Worm (Caenorhabditis elegans) whole organism, L3 larva: Measurements from ENCODE around the gene str-112.
A peak's percentile ranks its signal among the peaks of the same experiment; 100 is the strongest.

ENCODE experiments used
- ama-1 ChIP-seq: fragments of 150-350 bp; optimal IDR thresholded peaks from 2 replicates; lab custom pipeline; 2018
- ceh-16 ChIP-seq: sonication (generic microtip); optimal IDR thresholded peaks from 2 replicates; lab custom pipeline; 2017; ENCODE audit warnings: missing biosample characterization, missing genetic modification characterization
- ceh-28 ChIP-seq: fragments of 150-350 bp; optimal IDR thresholded peaks from 2 replicates; lab custom pipeline; 2014; ENCODE audit warnings: missing biosample characterization, missing genetic modification reagents, missing genetic modification characterization
- egl-5 ChIP-seq: fragments of 150-350 bp; optimal IDR thresholded peaks from 2 replicates; lab custom pipeline; 2017; ENCODE audit warnings: missing biosample characterization, missing genetic modification reagents, missing genetic modification characterization, inconsistent platforms
- elt-2 ChIP-seq: sonication (generic microtip); optimal IDR thresholded peaks from 2 replicates; lab custom pipeline; 2016; ENCODE audit warnings: missing genetic modification reagents, mild to moderate bottlenecking, missing genetic modification characterization, missing compliant biosample characterization
- fkh-10 ChIP-seq: sonication (generic microtip); optimal IDR thresholded peaks from 2 replicates; lab custom pipeline; 2017; ENCODE audit warnings: missing biosample characterization, missing genetic modification reagents, missing genetic modification characterization
- fkh-2 ChIP-seq: fragments of 150-350 bp; optimal IDR thresholded peaks from 2 replicates; lab custom pipeline; 2014; ENCODE audit warnings: missing biosample characterization, missing genetic modification reagents, missing genetic modification characterization
- hmg-11 ChIP-seq: sonication (generic microtip); optimal IDR thresholded peaks from 2 replicates; lab custom pipeline; 2016; ENCODE audit warnings: missing genetic modification characterization, missing compliant biosample characterization
- lin-15B ChIP-seq: fragments of 150-350 bp; optimal IDR thresholded peaks from 2 replicates; lab custom pipeline; 2014; ENCODE audit warnings: missing biosample characterization, missing genetic modification characterization
- mdl-1 ChIP-seq: fragments of 150-350 bp; optimal IDR thresholded peaks from 2 replicates; lab custom pipeline; 2014; ENCODE audit warnings: missing biosample characterization, missing genetic modification characterization
- mml-1 ChIP-seq: fragments of 150-350 bp; sonication (generic microtip); optimal IDR thresholded peaks from 3 replicates; lab custom pipeline; 2014; ENCODE audit warnings: missing biosample characterization, missing genetic modification characterization
- nhr-23 ChIP-seq: fragments of 150-350 bp; optimal IDR thresholded peaks from 2 replicates; lab custom pipeline; 2014; ENCODE audit warnings: missing biosample characterization, missing genetic modification reagents, missing genetic modification characterization
- nhr-25 ChIP-seq: sonication (generic microtip); optimal IDR thresholded peaks from 2 replicates; lab custom pipeline; 2017; ENCODE audit warnings: missing biosample characterization, missing genetic modification characterization
- nhr-28 ChIP-seq: fragments of 150-350 bp; optimal IDR thresholded peaks from 2 replicates; lab custom pipeline; 2014; ENCODE audit warnings: missing biosample characterization, missing genetic modification characterization
- nhr-43 ChIP-seq: sonication (generic microtip); optimal IDR thresholded peaks from 2 replicates; lab custom pipeline; 2016; ENCODE audit warnings: mild to moderate bottlenecking, missing genetic modification characterization, missing compliant biosample characterization; ENCODE audit not compliant: poor library complexity, severe bottlenecking
- nhr-67 ChIP-seq: fragments of 150-350 bp; optimal IDR thresholded peaks from 2 replicates; lab custom pipeline; 2014; ENCODE audit warnings: missing biosample characterization, missing genetic modification characterization
- nhr-77 ChIP-seq: fragments of 150-350 bp; optimal IDR thresholded peaks from 2 replicates; lab custom pipeline; 2014; ENCODE audit warnings: missing biosample characterization, missing genetic modification characterization
- pha-4 ChIP-seq: fragments of 150-350 bp; optimal IDR thresholded peaks from 2 replicates; lab custom pipeline; 2014; ENCODE audit warnings: missing biosample characterization, missing genetic modification reagents, missing genetic modification characterization
- pqm-1 ChIP-seq: fragments of 150-350 bp; optimal IDR thresholded peaks from 2 replicates; lab custom pipeline; 2017; ENCODE audit warnings: missing biosample characterization, missing genetic modification characterization, inconsistent platforms
- snpc-4 ChIP-seq: fragments of 150-350 bp; optimal IDR thresholded peaks from 2 replicates; lab custom pipeline; 2014; ENCODE audit warnings: missing biosample characterization, missing genetic modification characterization
- unc-39 ChIP-seq: sonication (generic microtip); optimal IDR thresholded peaks from 4 replicates; lab custom pipeline; 2017; ENCODE audit warnings: missing biosample characterization, missing genetic modification characterization
- ztf-4 ChIP-seq: fragments of 150-350 bp; optimal IDR thresholded peaks from 2 replicates; lab custom pipeline; 2014; ENCODE audit warnings: missing biosample characterization, missing genetic modification characterization

Gene str-112

DNA sequence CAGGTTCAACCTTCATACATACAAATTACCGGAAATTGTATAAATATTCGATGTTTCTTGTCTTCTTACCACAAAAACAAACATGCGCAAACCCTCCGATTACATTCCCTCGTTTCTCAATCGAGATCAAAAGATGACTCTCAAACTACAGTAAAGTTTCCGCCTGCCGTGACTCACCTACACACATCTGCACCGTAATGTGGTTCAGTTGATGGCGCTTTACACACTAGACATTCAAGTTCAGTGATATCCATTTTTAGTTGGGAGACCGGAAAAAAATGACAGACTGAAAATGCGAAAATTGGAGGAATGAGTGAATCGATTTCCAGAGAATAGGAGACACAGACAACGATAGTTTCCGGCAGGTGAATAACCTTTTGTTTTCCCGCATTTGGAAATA is 46.9 kb downstream of the str-112 start, which contains the start of gene nhr-286:
Gene nhr-286, minus strand, starts transcription at position 324 of the 400 bp plus-strand sequence.
- no peak for TF ChIP-seq hmg-11 (tag; lab: Kevin White, UChicago)
- peak; percentile 64 for TF ChIP-seq ama-1
- TF ChIP-seq, all 47 proteins: peak for 1

- peak; percentile 73 for TF ChIP-seq nhr-43 (tag; lab: Kevin White, UChicago)
- TF ChIP-seq unc-39: no peak
- TF ChIP-seq nhr-25: peak; percentile 76
- TF ChIP-seq nhr-28 (tag; lab: Kevin White, UChicago): no peak
- no peak for TF ChIP-seq mml-1 (tag; lab: Kevin White, UChicago)
- TF ChIP-seq egl-5 (tag; lab: Kevin White, UChicago): no peak
- TF ChIP-seq snpc-4 (tag; lab: Kevin White, UChicago): no peak
- TF ChIP-seq pqm-1: peak; percentile 36
- TF ChIP-seq pha-4 (tag; lab: Kevin White, UChicago): peak; percentile 12
- peak; percentile 33 for TF ChIP-seq nhr-23
These were observed 49.0 kb downstream of the str-112 start for ce11 chrV:7089217-7089616.

DNA sequence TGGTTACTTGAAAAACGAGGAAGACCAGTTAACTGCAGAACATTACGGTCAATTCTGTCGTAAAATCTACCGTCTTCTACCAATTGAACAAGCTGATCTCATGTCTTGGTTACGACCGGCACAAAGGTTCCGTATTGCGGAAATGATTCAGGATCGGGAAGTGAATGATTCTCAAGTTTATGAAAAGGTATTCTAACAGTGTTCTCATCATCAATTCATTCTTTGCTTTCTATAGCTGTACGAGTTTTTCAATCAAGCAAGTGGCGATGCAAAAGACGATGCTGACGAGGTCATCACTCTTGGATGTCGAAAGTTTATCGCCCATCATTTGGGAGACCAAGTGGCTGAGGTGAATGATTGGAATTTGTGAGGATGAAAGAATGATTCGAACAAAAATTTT is 50.9 kb downstream of the str-112 start:
- TF ChIP-seq pqm-1 (no peak), ceh-28 (tag; lab: Kevin White, UChicago) (no peak), elt-2 (tag; lab: Kevin White, UChicago) (no peak), nhr-67 (tag; lab: Kevin White, UChicago) (no peak), lin-15B (tag; lab: Kevin White, UChicago) (no peak), fkh-2 (tag; lab: Kevin White, UChicago) (no peak), fkh-10 (GFP tag; lab: Kevin White, UChicago) (no peak), ceh-16 (tag; lab: Kevin White, UChicago) (no peak), nhr-23 (no peak), pha-4 (tag; lab: Kevin White, UChicago) (no peak), snpc-4 (tag; lab: Kevin White, UChicago) (no peak), mdl-1 (tag; lab: Kevin White, UChicago) (no peak), ama-1 (no peak), nhr-77 (tag; lab: Kevin White, UChicago) (no peak), unc-39 (no peak), hmg-11 (tag; lab: Kevin White, UChicago) (no peak), ztf-4 (tag; lab: Kevin White, UChicago) (no peak)
- TF ChIP-seq, all 47 proteins: peak for 0
